Fruit fly (Drosophila melanogaster): ENCODE data around the gene PGRP-LC.

The PGRP-LC gene

DNA sequence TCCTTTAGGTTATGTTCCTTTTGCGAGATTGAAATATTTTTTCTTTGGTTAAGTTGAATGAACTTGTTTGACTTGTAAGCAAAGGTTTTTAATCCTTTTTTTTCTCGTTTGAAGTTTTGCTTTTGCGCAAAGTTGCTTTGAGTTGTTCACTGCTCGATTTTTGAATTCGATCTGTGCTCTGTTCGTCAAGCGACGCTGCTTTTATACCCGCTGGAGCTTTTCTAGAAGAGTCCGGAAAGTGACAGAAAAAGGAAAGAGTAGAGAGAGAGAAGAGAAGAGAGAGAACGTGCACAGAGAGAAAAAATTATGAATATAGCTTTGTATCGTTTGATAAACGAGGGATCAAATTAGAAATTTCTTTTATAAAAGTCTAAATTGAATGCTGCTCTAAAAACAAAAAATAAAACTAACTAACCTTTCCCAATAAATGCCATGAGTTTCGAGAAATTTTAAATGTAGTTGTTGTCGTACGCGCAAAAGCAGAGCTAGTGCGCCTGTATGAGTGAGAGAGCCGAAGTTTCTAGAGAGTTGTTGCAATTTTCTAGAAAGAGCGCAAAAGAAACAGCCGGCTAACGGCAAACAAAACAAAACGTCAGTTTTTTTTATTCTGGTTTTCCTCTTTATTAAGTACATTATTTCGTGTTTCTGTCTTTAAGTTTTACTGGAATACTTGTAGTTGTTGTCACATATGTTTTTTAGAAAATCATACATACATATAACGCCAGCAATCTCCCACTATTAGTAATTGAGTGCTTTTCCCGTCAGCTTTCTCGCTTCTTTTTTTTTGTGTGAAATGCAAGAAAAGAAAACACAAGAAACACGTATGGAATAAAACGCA lies 38.8 kb downstream of the PGRP-LC start, which contains the start of gene Hsp26 (continued):
- TF ChIP-seq tin (GFP tag; optimal IDR thresholded peaks at IDR 0.05) (peak; percentile 65), ranshi (GFP tag; IDR thresholded peaks at IDR 0.05) (peak; percentile 80), CG33213 (GFP tag; optimal IDR thresholded peaks at IDR 0.05) (peak; percentile 72), CG10979 (tag; optimal IDR thresholded peaks at IDR 0.05) (peak; percentile 82), row (GFP tag; IDR thresholded peaks at IDR 0.05) (peak; percentile 93), CG9876 (GFP tag; optimal IDR thresholded peaks at IDR 0.05) (peak; percentile 74), CG7556 (GFP tag; optimal IDR thresholded peaks at IDR 0.05) (peak; percentile 89), CG7271 (tag; optimal IDR thresholded peaks at IDR 0.05) (no peak), esg (GFP tag; conservative IDR thresholded peaks at IDR 0.05) (peak; percentile 77), CG14710 (tag; optimal IDR thresholded peaks at IDR 0.05) (peak; percentile 69), CG7839 (tag; optimal IDR thresholded peaks at IDR 0.05) (peak; percentile 86), Fer1 (GFP tag; optimal IDR thresholded peaks at IDR 0.05) (peak; percentile 86), ci (GFP tag; IDR thresholded peaks at IDR 0.05) (peak; percentile 96), Sin3A (optimal IDR thresholded peaks at IDR 0.05) (no peak), CG12659 (GFP tag; optimal IDR thresholded peaks at IDR 0.05) (peak; percentile 86), CG15514 (GFP tag; optimal IDR thresholded peaks at IDR 0.05) (peak; percentile 54), stc (GFP tag; IDR thresholded peaks at IDR 0.05) (peak; percentile 92), scrt (GFP tag; optimal IDR thresholded peaks at IDR 0.05) (peak; percentile 80), emc (GFP tag; optimal IDR thresholded peaks at IDR 0.05) (peak; percentile 55), mirr (GFP tag; optimal IDR thresholded peaks at IDR 0.05) (no peak), CG14050 (GFP tag; IDR thresholded peaks at IDR 0.05) (peak; percentile 86), Xrp1 (GFP tag; IDR thresholded peaks at IDR 0.05) (peak; percentile 91), Antp (GFP tag; optimal IDR thresholded peaks at IDR 0.05) (peak; percentile 86), CG11398 (GFP tag; optimal IDR thresholded peaks at IDR 0.05) (peak; percentile 78), Poxn (GFP tag; IDR thresholded peaks at IDR 0.05) (no peak), CkIIα-i1 (GFP tag; IDR thresholded peaks at IDR 0.05) (no peak), Asciz (GFP tag; optimal IDR thresholded peaks at IDR 0.05) (peak; percentile 74), Hey (tag; optimal IDR thresholded peaks at IDR 0.05) (no peak), bab2 (GFP tag; optimal IDR thresholded peaks at IDR 0.05) (peak; percentile 83), croc (GFP tag; conservative IDR thresholded peaks at IDR 0.05) (peak; percentile 55; the same call in 2 of the 3 replicates), CG6689 (GFP tag; IDR thresholded peaks at IDR 0.05) (peak; percentile 83), CG1603 (tag; optimal IDR thresholded peaks at IDR 0.05) (peak; percentile 61), CG14441 (GFP tag; IDR thresholded peaks at IDR 0.05) (peak; percentile 81), Sox102F (GFP tag; optimal IDR thresholded peaks at IDR 0.05) (peak; percentile 90), Hsf (GFP tag; optimal IDR thresholded peaks at IDR 0.05) (peak; percentile 87), CG11723 (GFP tag; optimal IDR thresholded peaks at IDR 0.05) (peak; percentile 59), CG31224 (GFP tag; IDR thresholded peaks at IDR 0.05) (peak; percentile 68), CG12744 (GFP tag; optimal IDR thresholded peaks at IDR 0.05) (peak; percentile 58), hbn (GFP tag; IDR thresholded peaks at IDR 0.05; ENCODE audit: partially characterized antibody) (no peak), CG11560 (tag; IDR thresholded peaks at IDR 0.05) (0 out of 3 replicates have a peak, but pooled peaks have one; percentile 29), CG32772 (GFP tag; IDR thresholded peaks at IDR 0.05) (peak; percentile 71), fd96Cb (tag; optimal IDR thresholded peaks at IDR 0.05) (peak; percentile 65), CG3995 (GFP tag; optimal IDR thresholded peaks at IDR 0.05) (peak; percentile 12), CG10565 (GFP tag; optimal IDR thresholded peaks at IDR 0.05) (no peak), Lim3 (GFP tag; IDR thresholded peaks at IDR 0.05) (no peak), Dref (GFP tag; IDR thresholded peaks at IDR 0.05) (no peak), hb (GFP tag; IDR thresholded peaks at IDR 0.05; ENCODE audit: partially characterized antibody) (no peak), CG7928 (GFP tag; optimal IDR thresholded peaks at IDR 0.05) (peak; percentile 16), Atf6 (GFP tag; IDR thresholded peaks at IDR 0.05) (peak; percentile 92), zfh1 (GFP tag; IDR thresholded peaks at IDR 0.05) (peak; percentile 81)
